Worm (Caenorhabditis elegans) whole organism, late embryonic: ENCODE results near the gene tbb-6.

Experiments used
- ama-1 ChIP-seq: fragments of 150-350 bp; optimal IDR thresholded peaks from 2 replicates; lab custom pipeline; 2014
- ceh-18 ChIP-seq: sonication (generic microtip); optimal IDR thresholded peaks from 2 replicates; lab custom pipeline; 2016; ENCODE audit warnings: missing genetic modification characterization, missing compliant biosample characterization
- ceh-48 ChIP-seq: sonication (generic microtip); optimal IDR thresholded peaks from 2 replicates; lab custom pipeline; 2016; ENCODE audit warnings: missing genetic modification characterization, inconsistent platforms, missing compliant biosample characterization
- hlh-30 ChIP-seq: sonication (generic microtip); optimal IDR thresholded peaks from 2 replicates; lab custom pipeline; 2017; ENCODE audit warnings: antibody characterized with exemption, missing genetic modification characterization, missing compliant biosample characterization; ENCODE audit not compliant: insufficient read depth
- madf-2 ChIP-seq: sonication (generic microtip); optimal IDR thresholded peaks from 2 replicates; lab custom pipeline; 2017; ENCODE audit warnings: missing genetic modification characterization, missing compliant biosample characterization
- npax-4 ChIP-seq: sonication (generic microtip); optimal IDR thresholded peaks from 2 replicates; lab custom pipeline; 2016; ENCODE audit warnings: missing genetic modification characterization, missing compliant biosample characterization
- odd-2 ChIP-seq: sonication (generic microtip); optimal IDR thresholded peaks from 2 replicates; lab custom pipeline; 2017; ENCODE audit warnings: antibody characterized with exemption, mild to moderate bottlenecking, missing genetic modification characterization, missing compliant biosample characterization
- pha-4 ChIP-seq: fragments of 150-350 bp; optimal IDR thresholded peaks from 2 replicates; lab custom pipeline; 2018; ENCODE audit warnings: missing biosample characterization, missing genetic modification reagents, missing genetic modification characterization
- pqm-1 ChIP-seq: sonication (generic microtip); optimal IDR thresholded peaks from 2 replicates; lab custom pipeline; 2016; ENCODE audit warnings: missing genetic modification characterization, missing compliant biosample characterization
- sox-2 ChIP-seq: fragments of 200-800 bp; sonication (Bioruptor generic); IDR thresholded peaks from 2 replicates; pipeline ENCODE4 v1.3.6; 2022; ENCODE audit warnings: missing genetic modification reagents, missing genetic modification characterization, missing compliant biosample characterization
- sox-4 ChIP-seq: sonication (generic microtip); optimal IDR thresholded peaks from 2 replicates; lab custom pipeline; 2017; ENCODE audit warnings: mild to moderate bottlenecking, missing genetic modification characterization, inconsistent platforms, missing compliant biosample characterization

ce11 chrV:12310256-12310655, 48.9 kb downstream of the tbb-6 start, which contains the start of gene hpo-30:
- TF ChIP-seq ama-1 (lab: Kevin White, UChicago): no peak
- no peak for TF ChIP-seq sox-4 (tag; lab: Kevin White, UChicago)
- no peak for TF ChIP-seq pqm-1 (tag; lab: Kevin White, UChicago)
- TF ChIP-seq hlh-30 (tag; lab: Kevin White, UChicago): no peak
- TF ChIP-seq npax-4 (tag; lab: Kevin White, UChicago): no peak
- no peak for TF ChIP-seq ceh-48 (tag; lab: Kevin White, UChicago)
- no peak for TF ChIP-seq ceh-18
- no peak for TF ChIP-seq odd-2 (tag; lab: Kevin White, UChicago)
- TF ChIP-seq sox-2 (GFP tag; lab: Robert Waterston, UW): no peak
- no peak for TF ChIP-seq madf-2
- no peak for TF ChIP-seq pha-4 (tag; lab: Kevin White, UChicago)
